Worm (Caenorhabditis elegans): Measurements from ENCODE around the gene F42A10.7.
"Not testable (repeated sequence)": the region's sequence is repeated elsewhere in the genome, so short reads cannot be mapped to it uniquely, and the experiment has no call there.

The F42A10.7 gene

DNA sequence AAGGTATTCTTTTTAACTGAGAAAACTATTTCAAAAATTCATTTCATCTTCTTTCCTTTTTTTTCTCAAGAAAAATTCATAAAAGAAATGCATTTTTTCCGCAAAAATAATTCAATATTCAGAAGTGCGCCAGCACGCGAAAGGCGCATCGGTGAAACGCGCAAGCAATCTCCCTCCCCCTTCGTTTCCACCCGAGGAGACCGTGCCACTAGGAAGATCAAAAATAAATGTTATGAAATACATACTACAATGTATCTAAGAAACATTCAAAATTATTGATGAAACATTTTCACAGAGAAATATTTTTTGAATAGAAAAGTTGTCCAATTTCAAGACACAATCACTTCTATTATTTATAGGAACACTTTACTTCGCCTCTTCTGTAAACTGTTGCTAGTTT, 9.5 kb upstream of the F42A10.7 start:
- TF ChIP-seq ztf-18 (tag; optimal IDR thresholded peaks at IDR 0.05) (peak; percentile 76), cebp-1 (GFP tag; IDR thresholded peaks at IDR 0.05) (peak; percentile 68)
- not testable (repeated sequence) for TF ChIP-seq cebp-1 (tag; optimal IDR thresholded peaks at IDR 0.05)

DNA sequence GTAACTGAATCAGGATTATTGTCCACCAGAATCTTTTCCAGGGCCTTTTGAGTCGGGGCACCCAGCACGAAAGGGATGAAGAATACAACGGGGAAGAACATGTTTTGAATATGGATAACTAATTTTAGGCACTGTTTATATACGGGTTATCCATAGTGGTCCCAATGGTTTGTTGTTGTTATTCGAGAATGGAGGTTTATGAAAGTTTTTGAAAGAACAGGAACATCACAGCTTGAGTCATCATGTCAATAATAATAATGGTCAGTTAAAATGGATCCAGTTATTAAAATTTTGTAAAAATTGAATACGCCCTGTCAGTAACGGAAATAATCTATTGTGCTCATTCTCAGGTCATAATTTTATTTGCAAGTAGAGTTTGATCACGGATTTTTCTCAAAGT, 4.6 kb upstream of the F42A10.7 start, which contains the start of gene nas-28:
nas-28 (minus strand) TSS at position 101 of the 400 bp plus-strand sequence.
- no peak for TF ChIP-seq dox-1 (GFP tag; IDR thresholded peaks at IDR 0.05)
- TF ChIP-seq ceh-27 (GFP tag; optimal IDR thresholded peaks at IDR 0.05): no peak
- TF ChIP-seq tlf-1 (GFP tag; optimal IDR thresholded peaks at IDR 0.05): no peak
- no peak for TF ChIP-seq sdz-38 (tag; optimal IDR thresholded peaks at IDR 0.05)
- no peak for TF ChIP-seq F23B12.7 (tag; optimal IDR thresholded peaks at IDR 0.05; ENCODE audit: insufficient read depth)
- no peak for TF ChIP-seq nhr-120 (GFP tag; IDR thresholded peaks at IDR 0.05)
- TF ChIP-seq nhr-179 (tag; optimal IDR thresholded peaks at IDR 0.05): no peak
- no peak for TF ChIP-seq xnd-1 (tag; optimal IDR thresholded peaks at IDR 0.05)
- no peak for TF ChIP-seq athp-1 (tag; optimal IDR thresholded peaks at IDR 0.05)
- no peak for TF ChIP-seq snpc-1.3 (tag; optimal IDR thresholded peaks at IDR 0.05; ENCODE audit: insufficient read depth)
- TF ChIP-seq aptf-2 (GFP tag; conservative IDR thresholded peaks at IDR 0.05): no peak
- TF ChIP-seq lsy-27 (tag; optimal IDR thresholded peaks at IDR 0.05; ENCODE audit: borderline replicate concordance, insufficient read depth): no peak
- no peak for TF ChIP-seq attf-6 (GFP tag; IDR thresholded peaks at IDR 0.05)
- no peak for TF ChIP-seq rpc-1 (optimal IDR thresholded peaks at IDR 0.05)
- TF ChIP-seq rpc-1 (tag; optimal IDR thresholded peaks at IDR 0.05): no peak

DNA sequence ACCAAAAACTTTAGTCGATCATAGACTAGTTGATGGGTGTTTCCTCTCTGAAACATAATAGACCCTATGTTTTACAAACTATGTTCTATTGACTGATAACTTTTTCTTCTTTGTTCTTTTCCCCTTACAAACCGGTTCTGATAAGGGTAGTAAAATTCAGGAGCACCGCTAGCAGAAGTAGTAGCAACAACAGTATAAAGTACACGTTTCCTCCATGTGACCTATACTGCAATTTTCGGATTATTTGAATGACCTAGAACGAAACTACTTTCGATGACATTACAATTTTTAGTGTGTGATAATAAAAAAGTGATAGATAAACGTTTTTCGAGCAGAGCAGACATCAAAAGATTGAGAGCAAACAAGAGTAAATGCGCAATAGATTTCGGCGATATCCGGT, 1.8 kb upstream of the F42A10.7 start:
- peak; percentile 51 for TF ChIP-seq ets-4 (GFP tag; optimal IDR thresholded peaks at IDR 0.05)
- TF ChIP-seq mxl-1 (tag; optimal IDR thresholded peaks at IDR 0.05): no peak
- TF ChIP-seq D2030.7 (GFP tag; IDR thresholded peaks at IDR 0.05): no peak
- no peak for TF ChIP-seq B0019.2 (GFP tag; conservative IDR thresholded peaks at IDR 0.05)
- TF ChIP-seq F55B11.4 (tag; optimal IDR thresholded peaks at IDR 0.05; ENCODE audit: borderline replicate concordance, insufficient read depth): no peak
- peak; percentile 83 for TF ChIP-seq nhr-80 (tag; optimal IDR thresholded peaks at IDR 0.05)
- TF ChIP-seq F37B4.10 (GFP tag; IDR thresholded peaks at IDR 0.05): no peak
- no peak for TF ChIP-seq ztf-3 (GFP tag; optimal IDR thresholded peaks at IDR 0.05)

DNA sequence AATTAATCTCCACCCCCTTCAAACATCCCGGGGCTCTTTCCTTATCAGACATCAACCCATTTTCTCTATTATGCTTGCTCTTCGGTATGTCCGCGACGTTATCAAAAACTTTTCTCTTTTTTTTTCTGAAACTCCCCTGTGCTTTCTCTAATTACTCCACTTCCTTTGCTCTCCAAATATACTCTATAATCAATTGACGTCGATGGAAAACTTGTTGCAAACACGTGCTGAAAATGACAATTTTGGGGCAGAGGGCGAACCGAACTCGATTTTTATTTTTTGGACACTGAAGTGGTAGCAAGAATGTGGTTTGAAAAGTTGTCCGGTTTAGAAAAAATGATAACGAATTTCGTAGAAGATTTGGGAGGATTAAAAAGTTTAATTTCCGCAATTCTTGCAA, 576 bp upstream of the F42A10.7 start:
- no peak for TF ChIP-seq him-1 (tag; optimal IDR thresholded peaks at IDR 0.05)
- TF ChIP-seq nhr-80 (tag; optimal IDR thresholded peaks at IDR 0.05): peak; percentile 99
- peak; percentile 74 for TF ChIP-seq atf-7 (tag; optimal IDR thresholded peaks at IDR 0.05)
- 0 out of 2 replicates have a peak, but pooled peaks have one; percentile 40 for TF ChIP-seq egl-44 (GFP tag; IDR thresholded peaks at IDR 0.05)
- TF ChIP-seq ztf-22 (GFP tag; optimal IDR thresholded peaks at IDR 0.05): peak; percentile 65
- peak; percentile 14 for TF ChIP-seq tbp1 (GFP tag; optimal IDR thresholded peaks at IDR 0.05)
- peak; percentile 21 for TF ChIP-seq ets-4 (GFP tag; optimal IDR thresholded peaks at IDR 0.05)
- TF ChIP-seq snpc-4 (GFP tag; optimal IDR thresholded peaks at IDR 0.05): no peak
- peak in 1 of 4 experiments; percentile 28 for TF ChIP-seq snpc-4 (tag; optimal IDR thresholded peaks at IDR 0.05)
- peak in 1 of 2 experiments; percentile 53 for TF ChIP-seq let-607 (tag; optimal IDR thresholded peaks at IDR 0.05)
- TF ChIP-seq hmg-1.2 (GFP tag; IDR thresholded peaks at IDR 0.05): 0 out of 2 replicates have a peak, but pooled peaks have one; percentile 5
- TF ChIP-seq rcor-1 (GFP tag; IDR thresholded peaks at IDR 0.05): no peak

Measured in whole organism, young adult.